Worm (Caenorhabditis elegans): ENCODE measurements around the gene hrg-9.

DNA sequence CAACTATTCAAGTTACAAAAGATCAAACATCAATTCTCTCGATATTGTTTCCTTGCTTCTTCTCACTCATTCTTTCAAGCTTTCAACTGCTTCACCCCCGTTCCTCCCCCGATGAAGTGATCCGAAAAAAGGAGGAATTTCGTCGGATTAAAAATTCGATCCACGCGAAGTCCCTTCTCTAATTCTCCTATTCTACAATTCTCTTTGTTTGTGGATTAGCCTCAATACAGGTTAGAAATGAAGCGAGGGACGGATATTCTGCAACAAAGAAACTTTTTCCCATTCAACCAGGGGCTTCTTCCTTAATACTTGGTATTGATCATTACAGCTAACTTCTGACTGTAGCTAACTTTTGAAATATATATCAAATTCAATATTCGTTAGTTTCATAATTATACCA is 18.4 kb downstream of the hrg-9 start, which contains the start of gene grl-2:
- TF ChIP-seq nhr-28 (tag; optimal IDR thresholded peaks at IDR 0.05) (no peak), ces-1 (GFP tag; optimal IDR thresholded peaks at IDR 0.05) (no peak), M03D4.4 (tag; optimal IDR thresholded peaks at IDR 0.05) (no peak), elt-1 (tag; optimal IDR thresholded peaks at IDR 0.05; ENCODE audit: borderline replicate concordance, insufficient read depth) (no peak), snpc-4 (tag; optimal IDR thresholded peaks at IDR 0.05) (no peak), lsy-2 (tag; optimal IDR thresholded peaks at IDR 0.05) (no peak), ham-2 (GFP tag; optimal IDR thresholded peaks at IDR 0.05) (no peak), pha-4 (tag; optimal IDR thresholded peaks at IDR 0.05) (no peak), nhr-237 (tag; optimal IDR thresholded peaks at IDR 0.05) (no peak)

All from whole organism, mixed stage, embryonic.